Worm (Caenorhabditis elegans): ENCODE results near the gene F07G6.10.
"Not testable (repeated sequence)": the region's sequence is repeated elsewhere in the genome, so short reads cannot be mapped to it uniquely, and the experiment has no call there.

F07G6.10 gene

DNA sequence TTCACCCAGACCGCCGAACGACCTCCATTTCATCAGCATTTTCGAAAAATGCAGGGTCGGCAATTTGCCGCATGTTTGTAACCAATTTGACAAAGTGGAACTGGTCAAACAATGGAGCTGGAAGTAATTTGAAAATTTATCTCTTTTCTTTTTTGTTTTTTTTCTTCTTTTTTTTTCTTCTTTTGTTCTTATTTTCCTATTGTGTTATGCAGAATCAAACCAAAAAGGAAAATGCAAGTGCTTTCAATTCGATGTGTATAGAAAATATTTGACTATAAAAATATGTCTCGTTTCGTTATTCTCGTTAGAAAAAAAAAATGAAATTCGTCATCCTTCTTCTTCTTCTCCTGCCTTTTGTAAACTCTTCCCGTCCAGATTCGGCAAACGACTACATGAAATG, at the start of gene F07G6.10:
F07G6.10 (plus strand) TSS at position 301 of the 400 bp plus-strand sequence.
- TF ChIP-seq bed-3 (GFP tag; optimal IDR thresholded peaks at IDR 0.05) (no peak), ceh-43 (GFP tag; optimal IDR thresholded peaks at IDR 0.05) (no peak), elt-3 (tag; optimal IDR thresholded peaks at IDR 0.05) (no peak), lin-13 (tag; optimal IDR thresholded peaks at IDR 0.05) (no peak), unc-120 (tag; optimal IDR thresholded peaks at IDR 0.05; ENCODE audit: poor library complexity, severe bottlenecking) (no peak), hlh-1 (tag; optimal IDR thresholded peaks at IDR 0.05) (no peak), mls-2 (tag; optimal IDR thresholded peaks at IDR 0.05) (no peak), nhr-12 (tag; optimal IDR thresholded peaks at IDR 0.05) (no peak), flh-1 (GFP tag; optimal IDR thresholded peaks at IDR 0.05) (no peak), tbx-8 (GFP tag; optimal IDR thresholded peaks at IDR 0.05) (no peak), cnd-1 (tag; optimal IDR thresholded peaks at IDR 0.05) (no peak), mep-1 (tag; optimal IDR thresholded peaks at IDR 0.05) (no peak), unc-62 (GFP tag; optimal IDR thresholded peaks at IDR 0.05) (no peak), zip-8 (tag; optimal IDR thresholded peaks at IDR 0.05) (no peak), drap-1 (GFP tag; optimal IDR thresholded peaks at IDR 0.05) (no peak)

ce11 chrX:1689996-1690395, 47.7 kb upstream of the F07G6.10 start, which contains the start of gene C36C9.12:
Gene C36C9.12, minus strand, starts transcription at chrX:1690096.
- not testable (repeated sequence) for TF ChIP-seq nhr-2 (tag; optimal IDR thresholded peaks at IDR 0.05); flh-1 (GFP tag; optimal IDR thresholded peaks at IDR 0.05); mep-1 (tag; optimal IDR thresholded peaks at IDR 0.05)

- TF ChIP-seq nhr-12, hlh-1, lin-13 (tag; optimal IDR thresholded peaks at IDR 0.05): not testable (repeated sequence)
Measured at ce11 chrX:1690894-1691293, 46.8 kb upstream of the F07G6.10 start, which contains the start of gene C36C9.6. Gene C36C9.6, minus strand, starts transcription at chrX:1690994.

DNA sequence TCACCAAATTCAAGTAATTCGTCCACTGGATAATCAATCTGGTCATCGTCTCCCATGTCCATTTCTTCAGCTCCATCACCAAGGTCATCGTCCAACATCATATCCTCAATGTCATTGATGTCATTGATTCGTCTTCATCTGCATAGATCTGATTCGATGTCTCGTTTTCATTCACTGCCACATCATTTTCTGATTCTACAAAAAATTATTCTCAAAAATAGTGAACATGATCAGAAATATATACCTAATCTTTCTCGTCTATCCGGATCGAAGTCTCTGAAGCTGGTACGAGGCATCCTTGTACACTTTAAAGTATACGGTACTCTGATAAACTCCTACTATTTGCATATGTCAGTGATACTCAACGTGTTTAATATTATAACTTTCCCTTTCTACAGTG, 40.8 kb upstream of the F07G6.10 start, which contains the start of gene C36C9.4:
C36C9.4 (minus strand) TSS at position 101 of the 400 bp plus-strand sequence.
- not testable (repeated sequence) for TF ChIP-seq ceh-83, sem-2, drap-1 (GFP tag; optimal IDR thresholded peaks at IDR 0.05)

DNA sequence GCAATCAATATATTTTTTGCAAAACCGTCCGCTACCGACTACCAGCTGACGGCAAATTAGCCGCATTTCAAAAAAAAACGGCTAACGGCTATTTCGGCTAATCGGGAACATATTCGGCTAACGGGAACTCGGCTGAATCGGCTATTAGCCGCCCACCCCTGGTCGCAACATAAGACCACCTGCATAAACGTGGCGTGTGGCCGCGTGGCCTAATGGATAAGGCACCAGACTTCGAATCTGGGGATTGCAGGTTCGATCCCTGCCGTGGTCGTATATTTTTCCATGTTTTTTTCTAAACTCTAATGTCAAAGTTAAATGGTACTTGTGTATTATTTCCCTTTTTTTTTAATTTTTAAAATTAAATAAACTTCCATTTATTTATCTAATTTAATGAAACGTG, 39.2 kb upstream of the F07G6.10 start:
- TF ChIP-seq blmp-1 (tag; optimal IDR thresholded peaks at IDR 0.05): no peak
- no peak for TF ChIP-seq snpc-4 (tag; optimal IDR thresholded peaks at IDR 0.05)
- TF ChIP-seq lin-13 (tag; optimal IDR thresholded peaks at IDR 0.05): no peak
- no peak for TF ChIP-seq M03D4.4 (tag; optimal IDR thresholded peaks at IDR 0.05)
- no peak for TF ChIP-seq cnd-1 (tag; optimal IDR thresholded peaks at IDR 0.05)
- TF ChIP-seq nhr-76 (tag; optimal IDR thresholded peaks at IDR 0.05): no peak
- no peak for TF ChIP-seq flh-1 (GFP tag; optimal IDR thresholded peaks at IDR 0.05)
- TF ChIP-seq ham-2 (GFP tag; optimal IDR thresholded peaks at IDR 0.05): no peak
- no peak for TF ChIP-seq zip-8 (tag; optimal IDR thresholded peaks at IDR 0.05)
- TF ChIP-seq drap-1 (GFP tag; optimal IDR thresholded peaks at IDR 0.05): no peak
- no peak for TF ChIP-seq mep-1 (tag; optimal IDR thresholded peaks at IDR 0.05)
- TF ChIP-seq bed-3 (GFP tag; optimal IDR thresholded peaks at IDR 0.05): no peak
- no peak for TF ChIP-seq elt-1 (tag; optimal IDR thresholded peaks at IDR 0.05; ENCODE audit: borderline replicate concordance, insufficient read depth)
- TF ChIP-seq unc-39 (tag; optimal IDR thresholded peaks at IDR 0.05): no peak

ce11 chrX:1703049-1703448, 34.7 kb upstream of the F07G6.10 start:
- TF ChIP-seq ztf-11 (tag; optimal IDR thresholded peaks at IDR 0.05) (no peak), sptf-1 (tag; optimal IDR thresholded peaks at IDR 0.05) (no peak), cnd-1 (tag; optimal IDR thresholded peaks at IDR 0.05) (no peak), nhr-28 (tag; optimal IDR thresholded peaks at IDR 0.05) (no peak), zip-8 (tag; optimal IDR thresholded peaks at IDR 0.05) (no peak), lin-32 (GFP tag; optimal IDR thresholded peaks at IDR 0.05) (no peak), blmp-1 (tag; optimal IDR thresholded peaks at IDR 0.05) (no peak), nhr-12 (tag; optimal IDR thresholded peaks at IDR 0.05) (no peak), mep-1 (tag; optimal IDR thresholded peaks at IDR 0.05) (no peak), ham-2 (GFP tag; optimal IDR thresholded peaks at IDR 0.05) (no peak)
